Fruit fly (Drosophila melanogaster): ENCODE measurements around the gene Mcm2.

Gene Mcm2

DNA sequence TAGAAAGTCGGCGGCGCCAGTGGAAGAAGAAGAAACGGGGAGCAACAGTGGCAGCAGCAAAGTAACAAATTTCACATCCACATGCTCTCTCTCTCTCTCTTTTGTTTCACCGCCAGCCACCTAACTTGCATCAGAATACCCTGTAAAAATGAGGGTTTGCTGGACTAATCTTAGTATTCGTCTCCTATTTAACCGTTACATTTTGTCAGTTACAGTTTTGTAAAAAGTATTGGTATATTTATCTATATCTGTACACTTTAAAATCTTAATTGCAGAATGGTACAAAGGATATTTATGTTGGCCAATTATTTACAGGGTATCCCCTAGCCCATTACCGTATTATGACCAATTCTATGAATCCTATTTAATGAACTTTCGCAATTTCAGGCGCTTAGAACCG is 30.9 kb upstream of the Mcm2 start (continued):
- TF ChIP-seq Blimp-1 (GFP tag; optimal IDR thresholded peaks at IDR 0.05) (peak; percentile 25), CG7786 (GFP tag; optimal IDR thresholded peaks at IDR 0.05) (peak; percentile 11), phol (tag; optimal IDR thresholded peaks at IDR 0.05) (peak; percentile 43), CG8290 (GFP tag; optimal IDR thresholded peaks at IDR 0.05) (no peak), CG8290 (tag; optimal IDR thresholded peaks at IDR 0.05) (peak in 1 of 2 experiments; percentile 11), slou (GFP tag; optimal IDR thresholded peaks at IDR 0.05) (no peak), HLH3B (GFP tag; IDR thresholded peaks at IDR 0.05) (peak; percentile 21; the same call in 1 of the 2 replicates), CG14441 (GFP tag; IDR thresholded peaks at IDR 0.05) (no peak), tin (GFP tag; optimal IDR thresholded peaks at IDR 0.05) (no peak), CoRest (tag; optimal IDR thresholded peaks at IDR 0.05) (peak; percentile 3), bsh (GFP tag; optimal IDR thresholded peaks at IDR 0.05) (peak in 1 of 2 experiments; percentile 63), sens (GFP tag) (peak; percentile 87), CG8388 (GFP tag; optimal IDR thresholded peaks at IDR 0.05) (peak; percentile 53), CG13624 (GFP tag; optimal IDR thresholded peaks at IDR 0.05) (no peak), chif (GFP tag; optimal IDR thresholded peaks at IDR 0.05) (peak in 1 of 2 experiments; percentile 48), CG17361 (GFP tag; IDR thresholded peaks at IDR 0.05) (no peak), rib (GFP tag; IDR thresholded peaks at IDR 0.05) (no peak), ken (GFP tag; IDR thresholded peaks at IDR 0.05) (no peak), CG13894 (tag; optimal IDR thresholded peaks at IDR 0.05) (no peak), CG14050 (GFP tag; IDR thresholded peaks at IDR 0.05) (peak; percentile 37; the same call in 1 of the 3 replicates), CG7271 (tag; optimal IDR thresholded peaks at IDR 0.05) (no peak), nmo (GFP tag; optimal IDR thresholded peaks at IDR 0.05) (no peak), gsb (GFP tag; IDR thresholded peaks at IDR 0.05) (no peak), unpg (GFP tag; optimal IDR thresholded peaks at IDR 0.05) (peak; percentile 10), CG10267 (tag; optimal IDR thresholded peaks at IDR 0.05) (peak; percentile 7), gem (tag; optimal IDR thresholded peaks at IDR 0.05) (peak; percentile 61), org-1 (GFP tag; optimal IDR thresholded peaks at IDR 0.05) (peak; percentile 15), CG3281 (GFP tag; optimal IDR thresholded peaks at IDR 0.05) (no peak), cwo (GFP tag; optimal IDR thresholded peaks at IDR 0.05) (no peak), CG1647 (GFP tag; optimal IDR thresholded peaks at IDR 0.05) (no peak), crol (GFP tag; IDR thresholded peaks at IDR 0.05) (no peak), CG18262 (tag; optimal IDR thresholded peaks at IDR 0.05) (peak; percentile 29), eyg (GFP tag; optimal IDR thresholded peaks at IDR 0.05) (no peak), bab2 (GFP tag; optimal IDR thresholded peaks at IDR 0.05) (no peak), NFAT (GFP tag; IDR thresholded peaks at IDR 0.05) (no peak), lab (GFP tag; optimal IDR thresholded peaks at IDR 0.05) (no peak), CG1024 (GFP tag; IDR thresholded peaks at IDR 0.05) (no peak), Sry-β (GFP tag; optimal IDR thresholded peaks at IDR 0.05) (no peak), CG18011 (GFP tag; optimal IDR thresholded peaks at IDR 0.05) (no peak), PHDP (tag; optimal IDR thresholded peaks at IDR 0.05) (peak; percentile 13), tio (GFP tag; optimal IDR thresholded peaks at IDR 0.05) (peak; percentile 8), odd (GFP tag; optimal IDR thresholded peaks at IDR 0.05) (peak; percentile 12), CG8478 (optimal IDR thresholded peaks at IDR 0.05) (no peak), CG10209 (GFP tag; optimal IDR thresholded peaks at IDR 0.05) (peak; percentile 19), CG2712 (tag; optimal IDR thresholded peaks at IDR 0.05) (peak; percentile 45), gfzf (GFP tag; optimal IDR thresholded peaks at IDR 0.05) (no peak), CG31365 (tag; optimal IDR thresholded peaks at IDR 0.05) (no peak), H2.0 (GFP tag; IDR thresholded peaks at IDR 0.05) (peak; percentile 26; the same call in 1 of the 2 replicates), ERR (GFP tag; optimal IDR thresholded peaks at IDR 0.05) (no peak), CG3163 (GFP tag; optimal IDR thresholded peaks at IDR 0.05) (no peak), bigmax (GFP tag; optimal IDR thresholded peaks at IDR 0.05) (no peak), C15 (GFP tag; IDR thresholded peaks at IDR 0.05) (no peak)

All from whole organism, embryonic.